Worm (Caenorhabditis elegans): ENCODE data around the gene F54F2.7.
A peak's percentile ranks its signal among the peaks of the same experiment; 100 is the strongest.

The F54F2.7 gene

ce11 chrIII:8788690-8789089 lies 18.5 kb downstream of the F54F2.7 start:
- TF ChIP-seq C17E4.6 (GFP tag; IDR thresholded peaks at IDR 0.05) (no peak), snpc-4 (GFP tag; optimal IDR thresholded peaks at IDR 0.05) (no peak), snpc-4 (tag; optimal IDR thresholded peaks at IDR 0.05) (no peak), zfh-2 (GFP tag; conservative IDR thresholded peaks at IDR 0.05) (peak; percentile 78)

ce11 chrIII:8786077-8786476 lies 21.1 kb downstream of the F54F2.7 start, which contains the start of gene K02D10.8:
Gene K02D10.8, plus strand, starts transcription at chrIII:8786377.
- TF ChIP-seq hsf-1 (GFP tag; IDR thresholded peaks at IDR 0.05) (no peak), sptf-2 (GFP tag; optimal IDR thresholded peaks at IDR 0.05) (no peak), tlf-1 (GFP tag; optimal IDR thresholded peaks at IDR 0.05) (no peak), ztf-6 (GFP tag; IDR thresholded peaks at IDR 0.05) (no peak), nhr-80 (tag; optimal IDR thresholded peaks at IDR 0.05) (no peak)

- TF ChIP-seq F37B4.10 (GFP tag; IDR thresholded peaks at IDR 0.05), result no peak
- TF ChIP-seq cebp-1 (GFP tag; IDR thresholded peaks at IDR 0.05), result no peak; the same call in 1 of the 2 replicates
- peak; percentile 75 for TF ChIP-seq cebp-1 (tag; optimal IDR thresholded peaks at IDR 0.05)
- peak in 1 of 2 experiments; percentile 23 for TF ChIP-seq let-607 (tag; optimal IDR thresholded peaks at IDR 0.05)
- no peak for TF ChIP-seq Y79H2A.3 (GFP tag; conservative IDR thresholded peaks at IDR 0.05)
- TF ChIP-seq ekl-4 (GFP tag; IDR thresholded peaks at IDR 0.05), result no peak
- no peak for TF ChIP-seq athp-1 (tag; optimal IDR thresholded peaks at IDR 0.05)
- no peak for TF ChIP-seq hlh-26 (GFP tag; conservative IDR thresholded peaks at IDR 0.05)
- TF ChIP-seq fkh-3 (tag; optimal IDR thresholded peaks at IDR 0.05), result no peak
- peak; percentile 12 for TF ChIP-seq chd-7 (tag; optimal IDR thresholded peaks at IDR 0.05)
- peak; percentile 69 for TF ChIP-seq nhr-80 (tag; optimal IDR thresholded peaks at IDR 0.05)
- TF ChIP-seq ama-1 (optimal IDR thresholded peaks at IDR 0.05), result no peak
- no peak for TF ChIP-seq ama-1 (GFP tag; optimal IDR thresholded peaks at IDR 0.05)
- peak; percentile 3 for TF ChIP-seq madf-10 (tag; optimal IDR thresholded peaks at IDR 0.05)
- TF ChIP-seq C06A6.2 (GFP tag; conservative IDR thresholded peaks at IDR 0.05), result 0 out of 2 replicates have a peak, but pooled peaks have one; percentile 19
- TF ChIP-seq tbx-9 (tag; optimal IDR thresholded peaks at IDR 0.05; ENCODE audit: borderline replicate concordance), result no peak
- no peak for TF ChIP-seq Y67H2A.10 (GFP tag; conservative IDR thresholded peaks at IDR 0.05)
- TF ChIP-seq lir-1 (GFP tag; conservative IDR thresholded peaks at IDR 0.05), result 0 out of 2 replicates have a peak, but pooled peaks have one; percentile 40
- TF ChIP-seq K11D2.4 (GFP tag; IDR thresholded peaks at IDR 0.05), result 0 out of 2 replicates have a peak, but pooled peaks have one; percentile 59
- TF ChIP-seq let-526 (GFP tag; IDR thresholded peaks at IDR 0.05), result 0 out of 2 replicates have a peak, but pooled peaks have one; percentile 31
- TF ChIP-seq hmg-1.2 (GFP tag; IDR thresholded peaks at IDR 0.05), result peak; percentile 51; the same call in 1 of the 2 replicates
- no peak for TF ChIP-seq akir-1 (GFP tag; optimal IDR thresholded peaks at IDR 0.05)
- TF ChIP-seq nhr-27 (tag; optimal IDR thresholded peaks at IDR 0.05), result no peak
- no peak for TF ChIP-seq dox-1 (GFP tag; IDR thresholded peaks at IDR 0.05)
- TF ChIP-seq pha-4 (tag; optimal IDR thresholded peaks at IDR 0.05), result peak; percentile 72
- no peak for TF ChIP-seq attf-3 (GFP tag; conservative IDR thresholded peaks at IDR 0.05)
- TF ChIP-seq somi-1 (GFP tag; optimal IDR thresholded peaks at IDR 0.05), result no peak
- TF ChIP-seq Y56A3A.18 (GFP tag; IDR thresholded peaks at IDR 0.05), result no peak
- no peak for TF ChIP-seq Y53G8AR.9 (GFP tag; conservative IDR thresholded peaks at IDR 0.05)
- TF ChIP-seq unc-62 (GFP tag; optimal IDR thresholded peaks at IDR 0.05), result no peak
- TF ChIP-seq ceh-91 (GFP tag; IDR thresholded peaks at IDR 0.05), result no peak
- TF ChIP-seq nfyb-1 (GFP tag; IDR thresholded peaks at IDR 0.05), result peak; percentile 53; the same call in 1 of the 2 replicates
- peak; percentile 88 for TF ChIP-seq zfh-2 (GFP tag; conservative IDR thresholded peaks at IDR 0.05)
- no peak for TF ChIP-seq xnd-1 (tag; optimal IDR thresholded peaks at IDR 0.05)
- TF ChIP-seq atf-7 (tag; optimal IDR thresholded peaks at IDR 0.05), result no peak
- TF ChIP-seq K12H6.12 (tag; optimal IDR thresholded peaks at IDR 0.05), result peak; percentile 71
- no peak for TF ChIP-seq madf-3 (GFP tag; IDR thresholded peaks at IDR 0.05)
- TF ChIP-seq mcd-1 (GFP tag; IDR thresholded peaks at IDR 0.05), result peak; percentile 39; the same call in 1 of the 2 replicates
- peak; percentile 1 for TF ChIP-seq ztf-18 (tag; optimal IDR thresholded peaks at IDR 0.05)
Observed at ce11 chrIII:8785426-8785825, 21.7 kb downstream of the F54F2.7 start.
